Fruit fly (Drosophila melanogaster) Kc167 (cell line): ENCODE measurements around the gene RnpS1.

ENCODE experiments used
- Myc ChIP-seq: fragments of >200 bp; optimal IDR thresholded peaks from 2 replicates; lab custom pipeline; 2017; ENCODE audit warnings: missing external identifiers
- Sin3A ChIP-seq: fragments of >200 bp; optimal IDR thresholded peaks from 2 replicates; lab custom pipeline; 2018; ENCODE audit warnings: missing external identifiers
- h ChIP-seq: fragments of >200 bp; optimal IDR thresholded peaks from 3 replicates; lab custom pipeline; 2018; ENCODE audit warnings: missing external identifiers
- insv ChIP-seq: fragments of >200 bp; optimal IDR thresholded peaks from 3 replicates; lab custom pipeline; 2018; ENCODE audit warnings: missing external identifiers
- psq ChIP-seq: fragments of >200 bp; optimal IDR thresholded peaks from 2 replicates; lab custom pipeline; 2017; ENCODE audit warnings: missing external identifiers
- ttk ChIP-seq: sonication (Bioruptor generic); optimal IDR thresholded peaks from 2 replicates; lab custom pipeline; 2017; ENCODE audit warnings: missing external identifiers

dm6 chr3R:9543495-9544180 lies 8.2 kb upstream of the RnpS1 start:
- TF ChIP-seq psq (lab: Kevin White, UChicago): no peak
- TF ChIP-seq insv: no peak
- TF ChIP-seq Myc (lab: Kevin White, UChicago): no peak
- TF ChIP-seq h (lab: Kevin White, UChicago): no peak
- TF ChIP-seq Sin3A (lab: Kevin White, UChicago): no peak
- TF ChIP-seq ttk (lab: Kevin White, UChicago): no peak
